Worm (Caenorhabditis elegans) whole organism, L3 larva: ENCODE measurements around the gene arp-1.

Experiments
- ZK546.5 ChIP-seq: sonication (generic microtip); optimal IDR thresholded peaks from 2 replicates; lab custom pipeline; 2017; ENCODE audit warnings: missing biosample characterization, missing genetic modification characterization
- aly-2 ChIP-seq: fragments of 150-350 bp; optimal IDR thresholded peaks from 2 replicates; lab custom pipeline; 2014; ENCODE audit warnings: missing biosample characterization, missing genetic modification characterization
- ceh-9 ChIP-seq: sonication (generic microtip); optimal IDR thresholded peaks from 2 replicates; lab custom pipeline; 2018; ENCODE audit warnings: missing biosample characterization, missing genetic modification characterization
- nfya-1 ChIP-seq: sonication (generic microtip); optimal IDR thresholded peaks from 2 replicates; lab custom pipeline; 2017; ENCODE audit warnings: missing genetic modification characterization, mild to moderate bottlenecking, missing compliant biosample characterization, antibody characterized with exemption, moderate library complexity; ENCODE audit not compliant: insufficient read depth
- nhr-237 ChIP-seq: fragments of 150-350 bp; optimal IDR thresholded peaks from 2 replicates; lab custom pipeline; 2014; ENCODE audit warnings: missing biosample characterization, missing genetic modification characterization
- nhr-25 ChIP-seq: sonication (generic microtip); optimal IDR thresholded peaks from 2 replicates; lab custom pipeline; 2017; ENCODE audit warnings: missing biosample characterization, missing genetic modification characterization
- tbx-2 ChIP-seq: sonication (generic microtip); optimal IDR thresholded peaks from 2 replicates; lab custom pipeline; 2016; ENCODE audit warnings: mild to moderate bottlenecking, missing genetic modification characterization, missing compliant biosample characterization
- unc-62 ChIP-seq: fragments of 150-350 bp; sonication (generic microtip); optimal IDR thresholded peaks from 4 replicates; lab custom pipeline; 2014; ENCODE audit warnings: missing biosample characterization, missing genetic modification reagents, missing genetic modification characterization
- ztf-11 ChIP-seq: fragments of 150-350 bp; optimal IDR thresholded peaks from 2 replicates; lab custom pipeline; 2014; ENCODE audit warnings: missing biosample characterization, missing genetic modification characterization
- ztf-4 ChIP-seq: fragments of 150-350 bp; optimal IDR thresholded peaks from 2 replicates; lab custom pipeline; 2014; ENCODE audit warnings: missing biosample characterization, missing genetic modification characterization

DNA sequence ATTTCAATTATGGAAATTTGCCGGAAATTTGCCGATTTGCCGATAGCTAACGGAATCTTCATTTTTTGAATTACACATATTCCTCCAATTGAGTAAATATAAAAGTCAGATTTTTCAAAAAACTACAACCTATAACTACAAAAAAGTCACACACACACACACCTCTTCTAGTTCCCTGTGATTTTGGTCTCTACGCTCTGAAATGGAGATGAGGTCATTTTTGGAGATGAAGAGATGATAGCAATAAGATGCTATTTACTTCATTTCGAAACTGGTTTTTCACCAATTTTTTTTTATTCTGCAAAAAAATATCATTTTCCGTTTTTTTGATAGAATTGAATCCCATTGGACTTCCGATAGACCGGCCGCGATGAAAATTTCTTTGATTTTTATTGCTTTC, 4.1 kb downstream of the arp-1 start, which contains the start of gene Y53F4B.23:
- TF ChIP-seq nhr-237 (tag; lab: Kevin White, UChicago) (no peak), ztf-4 (tag; lab: Kevin White, UChicago) (no peak), nfya-1 (tag; lab: Kevin White, UChicago) (no peak), ZK546.5 (no peak), tbx-2 (tag; lab: Kevin White, UChicago) (no peak), nhr-25 (tag; lab: Kevin White, UChicago) (no peak), unc-62 (GFP tag; lab: Kevin White, UChicago) (no peak), aly-2 (no peak), ceh-9 (tag; lab: Kevin White, UChicago) (no peak), ztf-11 (tag; lab: Kevin White, UChicago) (no peak)
